Fruit fly (Drosophila melanogaster) whole organism, prepupa: Measurements from ENCODE around the gene CG17717.

Experiments used
- Blimp-1 ChIP-seq: fragments of 200-800 bp; sonication (Bioruptor generic); optimal IDR thresholded peaks from 3 replicates; lab custom pipeline; 2017; ENCODE audit warnings: missing biosample characterization, missing genetic modification characterization, mild to moderate bottlenecking, moderate library complexity, missing genetic modification reagents
- CG11294 ChIP-seq: fragments of 200-800 bp; sonication (Bioruptor generic); IDR thresholded peaks from 2 replicates; pipeline ENCODE4 v1.3.6; 2022; ENCODE audit warnings: missing biosample characterization, missing genetic modification characterization
- CG1621 ChIP-seq: fragments of 200-800 bp; sonication (Bioruptor generic); optimal IDR thresholded peaks from 3 replicates; lab custom pipeline; 2018; ENCODE audit warnings: missing biosample characterization, mild to moderate bottlenecking, missing genetic modification characterization
- CG16779 ChIP-seq: fragments of 200-800 bp; sonication (Bioruptor generic); optimal IDR thresholded peaks from 3 replicates; lab custom pipeline; 2017; ENCODE audit warnings: missing biosample characterization, mild to moderate bottlenecking, missing genetic modification characterization
- CG3032 ChIP-seq: fragments of 200-800 bp; optimal IDR thresholded peaks from 2 replicates; lab custom pipeline; 2019; ENCODE audit warnings: missing biosample characterization, mild to moderate bottlenecking, missing genetic modification characterization, moderate library complexity
- CG31627 ChIP-seq: fragments of 200-800 bp; sonication (Bioruptor generic); optimal IDR thresholded peaks from 3 replicates; lab custom pipeline; 2016; ENCODE audit warnings: missing biosample characterization, missing genetic modification characterization
- CG4318 ChIP-seq: fragments of 200-800 bp; sonication (Bioruptor generic); optimal IDR thresholded peaks from 3 replicates; lab custom pipeline; 2017; ENCODE audit warnings: missing biosample characterization, mild to moderate bottlenecking, missing genetic modification characterization
- CG6163 ChIP-seq: fragments of 200-800 bp; sonication (Bioruptor generic); IDR thresholded peaks from 3 replicates; pipeline ENCODE4 v1.3.6; 2022; ENCODE audit warnings: missing biosample characterization, missing genetic modification characterization
- CG6854 ChIP-seq: fragments of 200-800 bp; sonication (Bioruptor generic); optimal IDR thresholded peaks from 2 replicates; lab custom pipeline; 2017; ENCODE audit warnings: missing biosample characterization, mild to moderate bottlenecking, missing genetic modification characterization
- CG7368 ChIP-seq: fragments of 200-800 bp; sonication (Bioruptor generic); optimal IDR thresholded peaks from 3 replicates; lab custom pipeline; 2016; ENCODE audit warnings: missing biosample characterization, missing genetic modification characterization
- CG8119 ChIP-seq: fragments of 200-800 bp; sonication (Bioruptor generic); IDR thresholded peaks from 3 replicates; pipeline ENCODE4 v1.3.6; 2022; ENCODE audit warnings: missing biosample characterization, missing genetic modification characterization
- CG8319 ChIP-seq: fragments of 200-800 bp; sonication (Bioruptor generic); optimal IDR thresholded peaks from 3 replicates; lab custom pipeline; 2016; ENCODE audit warnings: missing biosample characterization, missing genetic modification characterization
- CG8632 ChIP-seq: fragments of 200-800 bp; sonication (Bioruptor generic); optimal IDR thresholded peaks from 3 replicates; lab custom pipeline; 2016; ENCODE audit warnings: missing biosample characterization, missing genetic modification characterization
- CG9139 ChIP-seq: fragments of 200-800 bp; sonication (Bioruptor generic); optimal IDR thresholded peaks from 3 replicates; lab custom pipeline; 2017; ENCODE audit warnings: missing biosample characterization, mild to moderate bottlenecking, missing genetic modification characterization
- Ets96B ChIP-seq: fragments of 200-800 bp; optimal IDR thresholded peaks from 2 replicates; lab custom pipeline; 2019; ENCODE audit warnings: missing biosample characterization, mild to moderate bottlenecking, missing genetic modification characterization, moderate library complexity
- Lpt ChIP-seq: fragments of 200-800 bp; sonication (Bioruptor generic); optimal IDR thresholded peaks from 3 replicates; lab custom pipeline; 2016; ENCODE audit warnings: missing biosample characterization, missing genetic modification characterization
- Met ChIP-seq: fragments of 200-800 bp; sonication (Bioruptor generic); optimal IDR thresholded peaks from 3 replicates; lab custom pipeline; 2016; ENCODE audit warnings: missing biosample characterization, missing genetic modification characterization
- Smox ChIP-seq: fragments of 200-800 bp; sonication (Bioruptor generic); optimal IDR thresholded peaks from 3 replicates; lab custom pipeline; 2016; ENCODE audit warnings: missing biosample characterization, missing genetic modification characterization
- achi ChIP-seq: fragments of 200-800 bp; sonication (Bioruptor generic); optimal IDR thresholded peaks from 3 replicates; lab custom pipeline; 2016; ENCODE audit warnings: missing biosample characterization, missing genetic modification characterization
- acj6 ChIP-seq: fragments of 200-800 bp; sonication (Bioruptor generic); optimal IDR thresholded peaks from 3 replicates; lab custom pipeline; 2016; ENCODE audit warnings: missing biosample characterization, missing genetic modification characterization
- dsx ChIP-seq: fragments of 200-800 bp; optimal IDR thresholded peaks from 3 replicates; lab custom pipeline; 2019; ENCODE audit warnings: missing biosample characterization, mild to moderate bottlenecking, missing genetic modification characterization, moderate library complexity; ENCODE audit not compliant: poor library complexity, severe bottlenecking
- eg ChIP-seq: fragments of 200-800 bp; sonication (Bioruptor generic); IDR thresholded peaks from 3 replicates; pipeline ENCODE4 v1.3.6; 2022; ENCODE audit warnings: missing biosample characterization, missing genetic modification characterization
- fd59A ChIP-seq: fragments of 200-800 bp; sonication (Bioruptor generic); optimal IDR thresholded peaks from 2 replicates; lab custom pipeline; 2017; ENCODE audit warnings: missing biosample characterization, mild to moderate bottlenecking, missing genetic modification characterization, missing genetic modification reagents
- fkh ChIP-seq: fragments of 200-800 bp; sonication (Bioruptor generic); optimal IDR thresholded peaks from 3 replicates; lab custom pipeline; 2017; ENCODE audit warnings: missing biosample characterization, mild to moderate bottlenecking, missing genetic modification characterization, moderate library complexity
- salr ChIP-seq, 2 experiments: fragments of 200-800 bp; sonication (Bioruptor generic); optimal IDR thresholded peaks; 3 replicates each; lab custom pipeline; 2016 to 2018; ENCODE audit warnings: missing biosample characterization in 2 of 2, missing genetic modification characterization in 2 of 2, mild to moderate bottlenecking in 1 of 2
- ss ChIP-seq, 2 experiments: fragments of 200-800 bp; sonication (Bioruptor generic); optimal IDR thresholded peaks; 2 replicates in 1 of 2; 3 replicates in 1 of 2; lab custom pipeline; 2017 to 2018; ENCODE audit warnings: mild to moderate bottlenecking in 2 of 2, missing biosample characterization in 2 of 2, missing genetic modification characterization in 2 of 2, moderate library complexity in 1 of 2
- svp ChIP-seq: fragments of 200-800 bp; sonication (Bioruptor generic); peaks from one replicate; lab custom pipeline; 2016; ENCODE audit warnings: missing biosample characterization, missing genetic modification characterization
- topi ChIP-seq: fragments of 200-800 bp; sonication (Bioruptor generic); optimal IDR thresholded peaks from 3 replicates; lab custom pipeline; 2016; ENCODE audit warnings: missing biosample characterization, missing genetic modification characterization
- vri ChIP-seq: fragments of 200-800 bp; sonication (Bioruptor generic); optimal IDR thresholded peaks from 3 replicates; lab custom pipeline; 2016; ENCODE audit warnings: missing biosample characterization, mild to moderate bottlenecking, missing genetic modification characterization

Gene CG17717

DNA sequence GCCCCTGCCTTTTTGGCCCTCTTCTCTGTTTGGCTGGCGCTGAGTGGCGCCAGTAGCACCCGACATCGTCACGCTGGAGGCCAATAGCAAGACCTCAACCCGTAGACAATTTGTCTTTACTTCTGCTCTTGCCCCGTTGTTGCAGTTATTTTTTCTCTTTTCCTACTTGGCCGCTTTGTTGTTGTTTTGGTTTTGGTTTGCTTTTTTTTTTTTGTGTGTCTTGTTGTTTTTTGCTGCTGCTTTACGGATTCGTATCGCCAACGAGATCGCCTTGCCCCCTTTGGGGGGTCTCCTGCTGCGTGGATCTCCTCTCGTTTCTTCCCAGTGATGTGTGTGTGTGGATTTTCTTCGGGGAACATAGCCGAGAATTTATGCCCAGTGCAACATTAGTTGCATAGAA lies 42.8 kb downstream of the CG17717 start (continued):
- TF ChIP-seq Blimp-1 (no peak), CG8319 (GFP tag; lab: Kevin White, UChicago) (no peak), Ets96B (tag; lab: Kevin White, UChicago) (no peak), achi (GFP tag; lab: Kevin White, UChicago) (peak; percentile 29), CG31627 (no peak), CG4318 (no peak), vri (no peak)

DNA sequence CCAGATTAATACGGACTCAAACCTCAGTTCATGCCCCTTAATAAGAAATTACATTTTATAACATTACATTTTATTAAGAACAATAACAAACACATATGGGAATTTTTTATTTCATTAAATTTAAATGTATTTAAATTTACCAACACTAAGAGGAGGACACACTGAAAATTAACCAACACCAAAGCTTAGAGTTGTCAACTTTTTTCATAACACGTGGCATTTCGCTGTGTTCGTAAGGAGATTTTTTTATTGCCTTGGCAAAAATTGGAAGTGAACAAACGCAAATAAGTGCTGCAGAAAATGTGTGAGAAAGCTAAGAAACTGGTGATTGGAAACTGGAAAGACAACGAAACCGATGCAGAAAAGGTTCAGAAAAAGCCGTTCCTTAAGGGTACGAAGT lies 44.6 kb downstream of the CG17717 start, which contains the start of gene CG14443:
Gene CG14443 (plus strand): TSS at position 301 of the 400 bp plus-strand sequence.
- TF ChIP-seq Lpt (GFP tag; lab: Kevin White, UChicago): no peak
- no peak for TF ChIP-seq CG9139 (GFP tag; lab: Kevin White, UChicago)
- no peak for TF ChIP-seq fd59A (GFP tag; lab: Kevin White, UChicago)
- TF ChIP-seq CG7368: no peak
- no peak for TF ChIP-seq Blimp-1
- no peak for TF ChIP-seq CG1621 (tag; lab: Kevin White, UChicago)
- TF ChIP-seq CG8632 (GFP tag; lab: Kevin White, UChicago): no peak
- TF ChIP-seq fkh (GFP tag; lab: Kevin White, UChicago): no peak
- no peak for TF ChIP-seq Ets96B (tag; lab: Kevin White, UChicago)
- no peak for TF ChIP-seq CG8119
- no peak for TF ChIP-seq eg
- TF ChIP-seq CG6163: no peak
- no peak for TF ChIP-seq dsx (GFP tag; lab: Kevin White, UChicago)
- TF ChIP-seq svp (GFP tag; lab: Kevin White, UChicago): no peak
- no peak for TF ChIP-seq Met (GFP tag; lab: Kevin White, UChicago)
- TF ChIP-seq acj6: no peak
- TF ChIP-seq topi (GFP tag; lab: Kevin White, UChicago): no peak
- no peak for TF ChIP-seq salr (GFP tag; optimal IDR thresholded peaks at IDR 0.05; lab: Kevin White, UChicago)
- no peak for TF ChIP-seq ss (GFP tag; optimal IDR thresholded peaks at IDR 0.05; lab: Kevin White, UChicago)
- no peak for TF ChIP-seq CG16779

DNA sequence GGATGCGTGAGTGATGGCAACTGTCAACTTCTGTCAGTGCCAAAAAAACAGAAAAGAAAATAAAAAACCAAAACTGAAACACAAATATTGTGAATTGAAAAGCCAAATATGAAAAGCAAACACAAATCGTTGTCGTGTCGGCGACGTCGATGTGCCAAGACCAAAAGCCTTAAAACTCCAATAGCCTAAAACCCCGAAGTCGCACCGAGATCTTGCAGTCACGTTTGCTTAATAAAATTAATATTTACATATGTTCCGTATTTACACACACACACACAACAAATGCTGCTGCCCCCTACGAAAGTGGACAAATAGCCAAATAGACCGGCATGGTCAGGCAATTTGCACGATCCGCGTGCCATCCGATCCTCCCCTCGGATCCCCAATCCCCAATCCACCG lies 49.0 kb downstream of the CG17717 start:
- TF ChIP-seq CG3032 (no peak), salr (GFP tag; optimal IDR thresholded peaks at IDR 0.05; lab: Kevin White, UChicago) (no peak), Smox (GFP tag; lab: Kevin White, UChicago) (no peak), CG6854 (GFP tag; lab: Kevin White, UChicago) (no peak), CG8632 (GFP tag; lab: Kevin White, UChicago) (no peak), fkh (GFP tag; lab: Kevin White, UChicago) (peak; percentile 75), CG11294 (no peak), CG16779 (no peak)
